Worm (Caenorhabditis elegans) whole organism, early embryonic: ENCODE measurements around the gene srd-15.

Source experiments
- B0310.2 ChIP-seq: sonication (generic microtip); optimal IDR thresholded peaks from 2 replicates; lab custom pipeline; 2016; ENCODE audit warnings: mild to moderate bottlenecking, missing genetic modification characterization, missing compliant biosample characterization
- F13C5.2 ChIP-seq: sonication (generic microtip); optimal IDR thresholded peaks from 2 replicates; lab custom pipeline; 2017; ENCODE audit warnings: mild to moderate bottlenecking, missing genetic modification characterization, inconsistent platforms, missing compliant biosample characterization
- aly-1 ChIP-seq: sonication (generic microtip); optimal IDR thresholded peaks from 2 replicates; lab custom pipeline; 2016; ENCODE audit warnings: missing genetic modification characterization, missing compliant biosample characterization
- ama-1 ChIP-seq: fragments of 150-350 bp; optimal IDR thresholded peaks from 2 replicates; lab custom pipeline; 2014
- ceh-13 ChIP-seq: fragments of 200-800 bp; sonication (Bioruptor generic); optimal IDR thresholded peaks from 2 replicates; lab custom pipeline; 2018; ENCODE audit warnings: mild to moderate bottlenecking, missing genetic modification characterization, missing compliant biosample characterization
- ceh-36 ChIP-seq: sonication (generic microtip); optimal IDR thresholded peaks from 2 replicates; lab custom pipeline; 2016; ENCODE audit warnings: missing genetic modification characterization, inconsistent platforms, missing compliant biosample characterization
- ets-7 ChIP-seq: sonication (generic microtip); optimal IDR thresholded peaks from 2 replicates; lab custom pipeline; 2016; ENCODE audit warnings: missing genotype, missing genetic modification characterization, missing compliant biosample characterization
- flt-1 ChIP-seq: fragments of 200-800 bp; sonication (Bioruptor generic); IDR thresholded peaks from 2 replicates; pipeline ENCODE4 v1.3.6; 2022; ENCODE audit warnings: missing genetic modification characterization, missing compliant biosample characterization
- hmbx-1 ChIP-seq: sonication (generic microtip); optimal IDR thresholded peaks from 2 replicates; lab custom pipeline; 2016; ENCODE audit warnings: mild to moderate bottlenecking, missing genetic modification characterization, missing compliant biosample characterization
- hmg-4 ChIP-seq: fragments of 200-800 bp; sonication (Bioruptor generic); optimal IDR thresholded peaks from 2 replicates; lab custom pipeline; 2018; ENCODE audit warnings: mild to moderate bottlenecking, missing genetic modification characterization, missing compliant biosample characterization
- hnd-1 ChIP-seq: sonication (generic microtip); optimal IDR thresholded peaks from 2 replicates; lab custom pipeline; 2016; ENCODE audit warnings: missing genetic modification characterization, missing compliant biosample characterization
- pes-1 ChIP-seq: fragments of 200-800 bp; sonication (Bioruptor generic); IDR thresholded peaks from 2 replicates; pipeline ENCODE4 v1.3.6; 2022; ENCODE audit warnings: missing genetic modification reagents, missing genetic modification characterization, missing compliant biosample characterization
- scrt-1 ChIP-seq: fragments of 200-800 bp; sonication (Bioruptor generic); IDR thresholded peaks from 2 replicates; pipeline ENCODE4 v1.3.6; 2022; ENCODE audit warnings: missing genetic modification characterization, missing compliant biosample characterization
- sea-1 ChIP-seq: fragments of 200-800 bp; sonication (Bioruptor generic); conservative IDR thresholded peaks from 2 replicates; pipeline ENCODE4 v1.3.6; 2022; ENCODE audit warnings: missing genetic modification characterization, missing compliant biosample characterization
- tbx-11 ChIP-seq: fragments of 200-800 bp; sonication (Bioruptor generic); IDR thresholded peaks from 2 replicates; pipeline ENCODE4 v1.3.6; 2022; ENCODE audit warnings: missing genetic modification characterization, missing compliant biosample characterization
- tbx-37 ChIP-seq: fragments of 200-800 bp; sonication (Bioruptor generic); conservative IDR thresholded peaks from 2 replicates; pipeline ENCODE4 v1.3.6; 2022; ENCODE audit warnings: missing genetic modification reagents, missing genetic modification characterization, missing compliant biosample characterization
- tra-4 ChIP-seq: sonication (generic microtip); optimal IDR thresholded peaks from 2 replicates; lab custom pipeline; 2017; ENCODE audit warnings: missing genetic modification characterization, missing compliant biosample characterization

The srd-15 gene

ce11 chrV:5895021-5895420 is 11.1 kb downstream of the srd-15 start, which contains the start of gene grd-9:
grd-9 (plus strand) TSS chrV:5895321.
- no peak for TF ChIP-seq hmg-4 (GFP tag; lab: Kevin White, UChicago)
- no peak for TF ChIP-seq tbx-37
- no peak for TF ChIP-seq F13C5.2 (tag; lab: Kevin White, UChicago)
- no peak for TF ChIP-seq tra-4 (tag; lab: Kevin White, UChicago)
- no peak for TF ChIP-seq hnd-1 (tag; lab: Kevin White, UChicago)
- TF ChIP-seq ets-7 (tag; lab: Kevin White, UChicago) = no peak
- TF ChIP-seq ama-1 (lab: Kevin White, UChicago) = no peak
- TF ChIP-seq aly-1 (tag; lab: Kevin White, UChicago) = no peak
- TF ChIP-seq sea-1 = no peak
- TF ChIP-seq pes-1 (GFP tag; lab: Robert Waterston, UW) = no peak
- TF ChIP-seq ceh-13 = no peak
- no peak for TF ChIP-seq tbx-11 (GFP tag; lab: Robert Waterston, UW)
- no peak for TF ChIP-seq hmbx-1 (tag; lab: Kevin White, UChicago)
- TF ChIP-seq flt-1 (GFP tag; lab: Robert Waterston, UW) = no peak
- no peak for TF ChIP-seq B0310.2 (tag; lab: Kevin White, UChicago)
- TF ChIP-seq ceh-36 (tag; lab: Kevin White, UChicago) = no peak
- TF ChIP-seq scrt-1 = no peak

DNA sequence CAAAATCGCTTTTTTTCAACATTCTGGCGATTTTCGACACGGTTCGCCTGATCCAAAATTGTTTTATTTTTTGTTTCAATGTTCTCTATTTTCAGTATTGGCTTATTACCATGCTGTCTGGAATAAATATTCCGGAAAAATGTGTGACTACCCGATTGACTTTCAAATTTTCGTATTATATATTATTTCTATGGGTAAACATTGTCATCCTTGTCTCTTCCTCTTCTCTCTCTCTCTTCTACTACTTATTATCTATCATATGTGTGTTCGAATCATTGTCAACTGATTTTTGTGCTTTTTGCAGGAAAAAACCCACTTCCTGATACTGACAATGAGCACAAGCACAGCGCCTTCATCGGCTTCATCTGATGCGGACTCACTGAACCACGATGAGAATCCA is 13.1 kb downstream of the srd-15 start, which contains the start of gene C04E6.7:
C04E6.7 (plus strand) TSS at position 301 of the 400 bp plus-strand sequence.
- TF ChIP-seq hmg-4 (GFP tag; lab: Kevin White, UChicago) (no peak), flt-1 (GFP tag; lab: Robert Waterston, UW) (no peak), sea-1 (no peak), B0310.2 (tag; lab: Kevin White, UChicago) (no peak), aly-1 (tag; lab: Kevin White, UChicago) (no peak), tra-4 (tag; lab: Kevin White, UChicago) (no peak), F13C5.2 (tag; lab: Kevin White, UChicago) (no peak), hnd-1 (tag; lab: Kevin White, UChicago) (no peak), pes-1 (GFP tag; lab: Robert Waterston, UW) (no peak), scrt-1 (no peak), ama-1 (lab: Kevin White, UChicago) (no peak), hmbx-1 (tag; lab: Kevin White, UChicago) (no peak)

DNA sequence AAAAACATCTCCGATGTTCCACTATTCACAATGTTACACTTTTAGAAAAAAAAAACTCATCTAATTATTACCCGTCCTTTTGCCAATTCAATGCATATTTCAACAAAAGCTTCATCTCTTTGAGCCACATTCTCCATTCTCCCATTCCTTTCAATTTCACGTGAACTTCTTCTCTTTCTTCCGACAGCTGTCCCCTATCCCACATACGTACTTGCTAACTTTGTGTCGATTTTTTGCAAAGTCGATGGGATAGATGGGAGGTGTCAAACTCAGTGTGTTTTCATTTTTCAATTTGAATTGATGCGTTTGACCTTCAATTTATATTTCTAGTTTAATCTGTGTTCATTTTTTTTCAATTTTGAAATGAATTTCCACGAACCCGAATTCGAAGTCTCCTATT is 14.9 kb downstream of the srd-15 start:
- no peak for TF ChIP-seq aly-1 (tag; lab: Kevin White, UChicago)
- TF ChIP-seq flt-1 (GFP tag; lab: Robert Waterston, UW) = no peak
- TF ChIP-seq B0310.2 (tag; lab: Kevin White, UChicago) = no peak
- TF ChIP-seq sea-1 = no peak
- TF ChIP-seq ceh-13 = no peak
- no peak for TF ChIP-seq tbx-37
- no peak for TF ChIP-seq tbx-11 (GFP tag; lab: Robert Waterston, UW)
- TF ChIP-seq hmbx-1 (tag; lab: Kevin White, UChicago) = no peak
- no peak for TF ChIP-seq ets-7 (tag; lab: Kevin White, UChicago)
- no peak for TF ChIP-seq tra-4 (tag; lab: Kevin White, UChicago)
- TF ChIP-seq F13C5.2 (tag; lab: Kevin White, UChicago) = no peak
- no peak for TF ChIP-seq ama-1 (lab: Kevin White, UChicago)
- TF ChIP-seq hnd-1 (tag; lab: Kevin White, UChicago) = no peak
- no peak for TF ChIP-seq scrt-1
- TF ChIP-seq pes-1 (GFP tag; lab: Robert Waterston, UW) = no peak
- no peak for TF ChIP-seq hmg-4 (GFP tag; lab: Kevin White, UChicago)

DNA sequence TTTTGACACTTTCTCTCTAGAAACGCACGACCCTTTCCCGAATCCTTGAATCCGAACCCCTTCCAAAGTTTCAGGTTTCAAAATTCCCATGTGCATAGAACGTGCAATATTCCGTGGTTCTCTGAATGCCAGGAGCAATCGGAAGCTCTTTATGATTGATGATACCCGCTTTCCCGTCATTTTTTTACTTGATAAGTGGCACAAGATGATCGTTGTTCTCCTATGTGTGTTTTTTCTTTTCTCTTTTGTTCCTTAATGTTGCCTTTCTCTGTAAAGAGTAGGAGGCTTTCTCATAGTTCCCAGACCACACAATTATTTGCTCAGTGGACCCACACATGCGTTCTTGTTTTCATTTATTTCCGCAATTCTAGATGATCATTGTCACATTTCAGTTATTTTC is 17.3 kb downstream of the srd-15 start:
- no peak for TF ChIP-seq hnd-1 (tag; lab: Kevin White, UChicago)
- TF ChIP-seq ets-7 (tag; lab: Kevin White, UChicago) = no peak
- TF ChIP-seq aly-1 (tag; lab: Kevin White, UChicago) = no peak
- TF ChIP-seq F13C5.2 (tag; lab: Kevin White, UChicago) = no peak
- TF ChIP-seq pes-1 (GFP tag; lab: Robert Waterston, UW) = no peak
- no peak for TF ChIP-seq tbx-11 (GFP tag; lab: Robert Waterston, UW)
- no peak for TF ChIP-seq tbx-37
- TF ChIP-seq ceh-13 = no peak
- no peak for TF ChIP-seq sea-1
- TF ChIP-seq ama-1 (lab: Kevin White, UChicago) = no peak
- TF ChIP-seq tra-4 (tag; lab: Kevin White, UChicago) = no peak
- no peak for TF ChIP-seq hmbx-1 (tag; lab: Kevin White, UChicago)
- TF ChIP-seq B0310.2 (tag; lab: Kevin White, UChicago) = no peak
- TF ChIP-seq scrt-1 = no peak
- TF ChIP-seq hmg-4 (GFP tag; lab: Kevin White, UChicago) = no peak
- no peak for TF ChIP-seq ceh-36 (tag; lab: Kevin White, UChicago)
- no peak for TF ChIP-seq flt-1 (GFP tag; lab: Robert Waterston, UW)

DNA sequence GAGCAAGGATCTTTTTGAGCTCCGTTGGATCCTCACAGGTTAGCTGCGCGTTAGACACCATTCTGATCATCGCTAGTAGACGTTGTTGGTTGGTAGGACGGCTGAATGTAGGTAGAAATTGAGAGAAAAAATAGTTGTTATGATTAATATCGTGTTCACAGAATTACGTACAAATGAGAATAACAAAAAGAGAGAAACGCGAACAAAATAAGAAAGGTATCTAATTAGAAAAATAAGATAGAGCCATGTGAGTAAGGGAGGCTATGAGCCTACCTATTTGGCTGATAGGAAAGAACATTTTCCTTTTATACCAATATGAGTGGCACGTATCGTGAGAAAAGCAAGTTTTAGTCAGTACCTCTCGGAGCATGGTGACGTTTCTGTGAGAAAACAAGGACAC is 22.4 kb downstream of the srd-15 start, which contains the start of gene C04E6.8:
C04E6.8 (minus strand) TSS at position 101 of the 400 bp plus-strand sequence.
- TF ChIP-seq tbx-11 (GFP tag; lab: Robert Waterston, UW) = no peak
- no peak for TF ChIP-seq B0310.2 (tag; lab: Kevin White, UChicago)
- no peak for TF ChIP-seq ets-7 (tag; lab: Kevin White, UChicago)
- TF ChIP-seq F13C5.2 (tag; lab: Kevin White, UChicago) = no peak
- no peak for TF ChIP-seq hmg-4 (GFP tag; lab: Kevin White, UChicago)
- TF ChIP-seq scrt-1 = no peak
- no peak for TF ChIP-seq flt-1 (GFP tag; lab: Robert Waterston, UW)
- TF ChIP-seq sea-1 = no peak
- no peak for TF ChIP-seq ama-1 (lab: Kevin White, UChicago)
- TF ChIP-seq hnd-1 (tag; lab: Kevin White, UChicago) = no peak
- no peak for TF ChIP-seq pes-1 (GFP tag; lab: Robert Waterston, UW)
- TF ChIP-seq aly-1 (tag; lab: Kevin White, UChicago) = no peak
- no peak for TF ChIP-seq tbx-37
- TF ChIP-seq ceh-13 = no peak
- no peak for TF ChIP-seq ceh-36 (tag; lab: Kevin White, UChicago)
- TF ChIP-seq hmbx-1 (tag; lab: Kevin White, UChicago) = no peak
- no peak for TF ChIP-seq tra-4 (tag; lab: Kevin White, UChicago)

ce11 chrV:5882429-5882828 is 23.7 kb downstream of the srd-15 start:
- no peak for TF ChIP-seq flt-1 (GFP tag; lab: Robert Waterston, UW)
- no peak for TF ChIP-seq tra-4 (tag; lab: Kevin White, UChicago)

DNA sequence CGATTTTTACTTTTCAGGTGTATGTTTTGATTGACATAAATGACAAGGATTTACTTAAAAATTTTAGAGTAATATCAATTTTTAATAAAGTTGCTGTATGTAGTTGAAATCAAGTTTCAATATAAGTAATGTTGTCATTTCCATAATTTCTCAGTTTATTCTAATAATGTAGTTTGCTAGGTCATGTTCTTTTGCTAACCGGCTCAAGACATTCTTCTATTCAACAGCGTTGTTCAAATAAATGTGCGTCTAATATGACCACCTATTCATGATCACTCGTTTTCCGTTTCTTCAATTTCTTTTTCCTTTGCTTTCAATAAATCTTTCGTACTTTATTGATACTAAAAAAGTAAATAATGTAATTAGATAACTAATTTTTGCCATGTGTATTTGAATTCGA is 26.1 kb downstream of the srd-15 start, which contains the start of gene C02G6.3:
C02G6.3 (plus strand) TSS at position 301 of the 400 bp plus-strand sequence.
- no peak for TF ChIP-seq ama-1 (lab: Kevin White, UChicago)
- no peak for TF ChIP-seq hnd-1 (tag; lab: Kevin White, UChicago)
- TF ChIP-seq pes-1 (GFP tag; lab: Robert Waterston, UW) = no peak
- no peak for TF ChIP-seq F13C5.2 (tag; lab: Kevin White, UChicago)
- TF ChIP-seq aly-1 (tag; lab: Kevin White, UChicago) = no peak
- TF ChIP-seq ets-7 (tag; lab: Kevin White, UChicago) = no peak
- no peak for TF ChIP-seq sea-1
- no peak for TF ChIP-seq tra-4 (tag; lab: Kevin White, UChicago)
- no peak for TF ChIP-seq ceh-36 (tag; lab: Kevin White, UChicago)
- TF ChIP-seq tbx-11 (GFP tag; lab: Robert Waterston, UW) = no peak
